Worm (Caenorhabditis elegans): Measurements from ENCODE around the gene slc-25A10.

DNA sequence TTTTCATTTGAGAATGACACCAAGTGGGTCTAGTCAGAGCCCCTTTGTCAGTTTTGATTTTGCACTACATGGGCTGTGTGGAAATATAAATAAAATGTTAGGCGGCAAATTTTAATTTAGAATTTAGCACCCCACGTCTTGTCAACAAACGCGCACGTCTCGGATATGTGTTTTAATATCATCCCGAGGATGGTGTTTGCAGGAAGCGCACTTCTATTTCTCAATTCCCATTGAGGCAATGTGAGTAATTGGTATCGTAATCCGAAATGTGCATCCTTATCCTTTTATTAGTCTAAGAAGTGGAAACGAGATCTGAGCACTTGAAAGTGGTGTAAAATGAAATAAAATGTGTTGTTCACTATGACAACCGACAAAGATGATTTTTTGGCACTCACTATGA lies 37.7 kb downstream of the slc-25A10 start:
- no peak for TF ChIP-seq ama-1 (optimal IDR thresholded peaks at IDR 0.05)
- no peak for TF ChIP-seq F13C5.2 (tag; optimal IDR thresholded peaks at IDR 0.05)
- no peak for TF ChIP-seq ets-7 (tag; optimal IDR thresholded peaks at IDR 0.05)
- TF ChIP-seq hmbx-1 (tag; optimal IDR thresholded peaks at IDR 0.05), result no peak
- TF ChIP-seq sea-1 (GFP tag; conservative IDR thresholded peaks at IDR 0.05), result no peak
- TF ChIP-seq B0310.2 (tag; optimal IDR thresholded peaks at IDR 0.05), result no peak
- TF ChIP-seq flt-1 (GFP tag; IDR thresholded peaks at IDR 0.05), result no peak

Measured in whole organism, early embryonic.